Fruit fly (Drosophila melanogaster) whole organism, embryonic: ENCODE measurements around the gene CG14971.

Experiments used
- Aef1 ChIP-seq: fragments of 200-800 bp; sonication (Bioruptor generic); IDR thresholded peaks from 3 replicates; pipeline ENCODE4 v1.3.6; 2022; ENCODE audit warnings: missing biosample characterization, missing genetic modification characterization
- Bgb ChIP-seq: fragments of 200-800 bp; sonication (Bioruptor generic); IDR thresholded peaks from 2 replicates; pipeline ENCODE4 v1.3.6; 2022; ENCODE audit warnings: missing biosample characterization, missing genetic modification characterization; ENCODE audit not compliant: partially characterized antibody
- CG10321 ChIP-seq: fragments of 200-800 bp; sonication (Bioruptor generic); IDR thresholded peaks from 2 replicates; pipeline ENCODE4 v1.3.6; 2022; ENCODE audit warnings: missing biosample characterization, missing genetic modification characterization
- CG11093 ChIP-seq: fragments of 200-800 bp; sonication (Bioruptor generic); IDR thresholded peaks from 3 replicates; pipeline ENCODE4 v1.3.6; 2022; ENCODE audit warnings: missing biosample characterization, missing genetic modification characterization
- CG11398 ChIP-seq: fragments of 200-800 bp; sonication (Bioruptor generic); optimal IDR thresholded peaks from 2 replicates; lab custom pipeline; 2016; ENCODE audit warnings: missing biosample characterization, missing genetic modification characterization
- CG12391 ChIP-seq: fragments of 200-800 bp; sonication (Bioruptor generic); optimal IDR thresholded peaks from 3 replicates; lab custom pipeline; 2018; ENCODE audit warnings: missing biosample characterization, mild to moderate bottlenecking, missing genetic modification characterization, moderate library complexity
- CG14710 ChIP-seq: fragments of 200-800 bp; sonication (Bioruptor generic); optimal IDR thresholded peaks from 3 replicates; lab custom pipeline; 2019; ENCODE audit warnings: missing biosample characterization, mild to moderate bottlenecking, missing genetic modification characterization, moderate library complexity
- CG15269 ChIP-seq: fragments of 200-800 bp; sonication (Bioruptor generic); optimal IDR thresholded peaks from 2 replicates; lab custom pipeline; 2018; ENCODE audit warnings: missing biosample characterization, mild to moderate bottlenecking, missing genetic modification characterization, moderate library complexity
- CG15479 ChIP-seq: fragments of 200-800 bp; sonication (Bioruptor generic); optimal IDR thresholded peaks from 3 replicates; lab custom pipeline; 2019; ENCODE audit warnings: missing biosample characterization, mild to moderate bottlenecking, missing genetic modification characterization, moderate library complexity
- CG18476 ChIP-seq: fragments of 200-800 bp; sonication (Bioruptor generic); optimal IDR thresholded peaks from 2 replicates; lab custom pipeline; 2016; ENCODE audit warnings: missing biosample characterization, mild to moderate bottlenecking, missing genetic modification characterization
- CG33557 ChIP-seq: fragments of 200-800 bp; sonication (Bioruptor generic); optimal IDR thresholded peaks from 2 replicates; lab custom pipeline; 2019; ENCODE audit warnings: missing biosample characterization, mild to moderate bottlenecking, missing genetic modification characterization, moderate library complexity
- CG42726 ChIP-seq: fragments of 200-800 bp; sonication (Bioruptor generic); IDR thresholded peaks from 2 replicates; pipeline ENCODE4 v1.3.6; 2022; ENCODE audit warnings: missing biosample characterization, missing genetic modification characterization; ENCODE audit not compliant: partially characterized antibody
- CG5953 ChIP-seq: fragments of 200-800 bp; sonication (Bioruptor generic); IDR thresholded peaks from 2 replicates; pipeline ENCODE4 v1.3.6; 2022; ENCODE audit warnings: missing biosample characterization, missing genetic modification characterization
- CG6272 ChIP-seq: fragments of 200-800 bp; sonication (Bioruptor generic); IDR thresholded peaks from 2 replicates; pipeline ENCODE4 v1.3.6; 2022; ENCODE audit warnings: missing biosample characterization, missing genetic modification characterization
- CG6689 ChIP-seq: fragments of 200-800 bp; sonication (Bioruptor generic); IDR thresholded peaks from 2 replicates; pipeline ENCODE4 v1.3.6; 2022; ENCODE audit warnings: missing biosample characterization, missing genetic modification characterization
- CG7786 ChIP-seq: fragments of 200-800 bp; sonication (Bioruptor generic); optimal IDR thresholded peaks from 2 replicates; lab custom pipeline; 2016; ENCODE audit warnings: missing biosample characterization, missing genetic modification characterization
- CG7839 ChIP-seq: fragments of 200-800 bp; sonication (Bioruptor generic); optimal IDR thresholded peaks from 3 replicates; lab custom pipeline; 2018; ENCODE audit warnings: missing biosample characterization, mild to moderate bottlenecking, missing genetic modification characterization, moderate library complexity
- CG7963 ChIP-seq: fragments of 200-800 bp; sonication (Bioruptor generic); IDR thresholded peaks from 3 replicates; pipeline ENCODE4 v1.3.6; 2022; ENCODE audit warnings: missing biosample characterization, missing genetic modification characterization; ENCODE audit not compliant: partially characterized antibody
- CG8944 ChIP-seq: fragments of 200-800 bp; sonication (Bioruptor generic); optimal IDR thresholded peaks from 3 replicates; lab custom pipeline; 2016; ENCODE audit warnings: missing biosample characterization, missing genetic modification characterization
- CrebB ChIP-seq: fragments of 200-800 bp; sonication (Bioruptor generic); optimal IDR thresholded peaks from 3 replicates; lab custom pipeline; 2018; ENCODE audit warnings: missing biosample characterization, mild to moderate bottlenecking, missing genetic modification characterization
- D ChIP-seq, 2 experiments: fragments of 200-800 bp in 1 of 2; fragments of >200 bp in 1 of 2; sonication (Bioruptor generic) in 1 of 2; optimal IDR thresholded peaks; 2 replicates in 1 of 2; 3 replicates in 1 of 2; lab custom pipeline; 2017; ENCODE audit warnings: mild to moderate bottlenecking in 1 of 2, missing biosample characterization in 1 of 2, missing genetic modification characterization in 1 of 2, missing genetic modification reagents in 1 of 2
- D19B ChIP-seq: fragments of 200-800 bp; sonication (Bioruptor generic); optimal IDR thresholded peaks from 2 replicates; lab custom pipeline; 2017; ENCODE audit warnings: missing biosample characterization, mild to moderate bottlenecking, missing genetic modification characterization
- Deaf1 ChIP-seq: fragments of 200-800 bp; optimal IDR thresholded peaks from 3 replicates; lab custom pipeline; 2019; ENCODE audit warnings: missing biosample characterization, mild to moderate bottlenecking, missing genetic modification characterization, moderate library complexity
- Dref ChIP-seq: fragments of 200-800 bp; sonication (Bioruptor generic); IDR thresholded peaks from 2 replicates; pipeline ENCODE4 v1.3.6; 2022; ENCODE audit warnings: missing biosample characterization, missing genetic modification characterization
- ERR ChIP-seq: fragments of 200-800 bp; sonication (Bioruptor generic); optimal IDR thresholded peaks from 2 replicates; lab custom pipeline; 2016; ENCODE audit warnings: missing biosample characterization, missing genetic modification characterization
- Hmx ChIP-seq: fragments of 200-800 bp; sonication (Bioruptor generic); optimal IDR thresholded peaks from 2 replicates; lab custom pipeline; 2016; ENCODE audit warnings: missing biosample characterization, missing genetic modification characterization
- Oaz ChIP-seq: fragments of 200-800 bp; sonication (Bioruptor generic); IDR thresholded peaks from 2 replicates; pipeline ENCODE4 v1.3.6; 2022; ENCODE audit warnings: missing biosample characterization, missing genetic modification characterization
- Six4 ChIP-seq: fragments of 200-800 bp; sonication (Bioruptor generic); optimal IDR thresholded peaks from 2 replicates; lab custom pipeline; 2016; ENCODE audit warnings: missing biosample characterization, missing genetic modification characterization
- YL-1 ChIP-seq: fragments of 200-800 bp; sonication (Bioruptor generic); optimal IDR thresholded peaks from 3 replicates; lab custom pipeline; 2017; ENCODE audit warnings: missing biosample characterization, mild to moderate bottlenecking, missing genetic modification characterization
- bab2 ChIP-seq: fragments of 200-800 bp; sonication (Bioruptor generic); optimal IDR thresholded peaks from 2 replicates; lab custom pipeline; 2016; ENCODE audit warnings: missing biosample characterization, missing genetic modification characterization
- btn ChIP-seq: fragments of 200-800 bp; sonication (Bioruptor generic); optimal IDR thresholded peaks from 2 replicates; lab custom pipeline; 2016; ENCODE audit warnings: missing biosample characterization, missing genetic modification characterization
- cad ChIP-seq: fragments of >200 bp; optimal IDR thresholded peaks from 2 replicates; lab custom pipeline; 2017; ENCODE audit warnings: missing biosample characterization, missing genetic modification characterization
- ci ChIP-seq: fragments of 200-800 bp; sonication (Bioruptor generic); IDR thresholded peaks from 3 replicates; pipeline ENCODE4 v1.3.6; 2022; ENCODE audit warnings: missing biosample characterization, missing genetic modification characterization
- crc ChIP-seq: fragments of 200-800 bp; sonication (Bioruptor generic); optimal IDR thresholded peaks from 2 replicates; lab custom pipeline; 2016; ENCODE audit warnings: missing biosample characterization, missing genetic modification characterization
- crol ChIP-seq: fragments of 200-800 bp; sonication (Bioruptor generic); IDR thresholded peaks from 2 replicates; pipeline ENCODE4 v1.3.6; 2022; ENCODE audit warnings: missing biosample characterization, missing genetic modification characterization
- en ChIP-seq: fragments of 200-800 bp; sonication (Bioruptor generic); optimal IDR thresholded peaks from 2 replicates; lab custom pipeline; 2016; ENCODE audit warnings: missing biosample characterization, missing genetic modification characterization
- fu2 ChIP-seq: fragments of 200-800 bp; sonication (Bioruptor generic); optimal IDR thresholded peaks from 2 replicates; lab custom pipeline; 2016; ENCODE audit warnings: missing biosample characterization, missing genetic modification characterization
- gt ChIP-seq: fragments of 200-800 bp; sonication (Bioruptor generic); IDR thresholded peaks from 2 replicates; pipeline ENCODE4 v1.3.6; 2022; ENCODE audit warnings: missing biosample characterization, missing genetic modification characterization
- ham ChIP-seq: fragments of 200-800 bp; sonication (Bioruptor generic); IDR thresholded peaks from 2 replicates; pipeline ENCODE4 v1.3.6; 2022; ENCODE audit warnings: missing biosample characterization, missing genetic modification characterization
- jing ChIP-seq: fragments of 200-800 bp; sonication (Bioruptor generic); optimal IDR thresholded peaks from 2 replicates; lab custom pipeline; 2018; ENCODE audit warnings: missing biosample characterization, mild to moderate bottlenecking, missing genetic modification characterization
- ken ChIP-seq: fragments of 200-800 bp; sonication (Bioruptor generic); IDR thresholded peaks from 3 replicates; pipeline ENCODE4 v1.3.6; 2022; ENCODE audit warnings: missing biosample characterization, missing genetic modification characterization
- lmd ChIP-seq: fragments of 200-800 bp; sonication (Bioruptor generic); IDR thresholded peaks from 2 replicates; pipeline ENCODE4 v1.3.6; 2022; ENCODE audit warnings: missing biosample characterization, missing genetic modification characterization
- nau ChIP-seq: fragments of 200-800 bp; sonication (Bioruptor generic); optimal IDR thresholded peaks from 3 replicates; lab custom pipeline; 2017; ENCODE audit warnings: missing biosample characterization, mild to moderate bottlenecking, missing genetic modification characterization, missing genetic modification reagents
- odd ChIP-seq: fragments of 200-800 bp; sonication (Bioruptor generic); optimal IDR thresholded peaks from 2 replicates; lab custom pipeline; 2017; ENCODE audit warnings: missing biosample characterization, mild to moderate bottlenecking, missing genetic modification characterization
- psq ChIP-seq: fragments of 200-800 bp; sonication (Bioruptor generic); optimal IDR thresholded peaks from 2 replicates; lab custom pipeline; 2017; ENCODE audit warnings: missing biosample characterization, missing genetic modification characterization
- scrt ChIP-seq: fragments of 200-800 bp; sonication (Bioruptor generic); optimal IDR thresholded peaks from 2 replicates; lab custom pipeline; 2018; ENCODE audit warnings: missing biosample characterization, mild to moderate bottlenecking, missing genetic modification characterization, moderate library complexity
- slbo ChIP-seq: fragments of 200-800 bp; sonication (Bioruptor generic); IDR thresholded peaks from 2 replicates; pipeline ENCODE4 v1.3.6; 2022; ENCODE audit warnings: missing biosample characterization, missing genetic modification characterization
- sug ChIP-seq: fragments of 200-800 bp; optimal IDR thresholded peaks from 2 replicates; lab custom pipeline; 2019; ENCODE audit warnings: missing biosample characterization, mild to moderate bottlenecking, missing genetic modification characterization, moderate library complexity
- yki ChIP-seq: fragments of >200 bp; optimal IDR thresholded peaks from 3 replicates; lab custom pipeline; 2018

Gene CG14971

dm6 chr3L:3418207-3419086 is 52.7 kb downstream of the CG14971 start (continued):
- TF ChIP-seq Aef1 (GFP tag; lab: Robert Waterston, UW) (peak; percentile 79), bab2 (GFP tag; lab: Kevin White, UChicago) (peak; percentile 78), gt (no peak; the same call in 1 of the 2 replicates), CG11093 (GFP tag; lab: Robert Waterston, UW) (peak; percentile 61; the same call in 1 of the 3 replicates), sug (tag; lab: Kevin White, UChicago) (peak; percentile 98), D (optimal IDR thresholded peaks at IDR 0.05; lab: Kevin White, UChicago) (no peak), D (GFP tag; optimal IDR thresholded peaks at IDR 0.05; lab: Kevin White, UChicago) (peak; percentile 51), ken (peak; percentile 72; the same call in 1 of the 3 replicates), ham (GFP tag; lab: Robert Waterston, UW) (peak; percentile 35; the same call in 1 of the 2 replicates), Deaf1 (tag; lab: Kevin White, UChicago) (peak; percentile 94), scrt (GFP tag; lab: Kevin White, UChicago) (peak; percentile 70), lmd (GFP tag; lab: Robert Waterston, UW) (peak; percentile 87), btn (GFP tag; lab: Kevin White, UChicago) (peak; percentile 40), CG12391 (peak; percentile 69), CG15269 (peak; percentile 76), CG18476 (GFP tag; lab: Kevin White, UChicago) (peak; percentile 77), CG8944 (GFP tag; lab: Kevin White, UChicago) (peak; percentile 30), ERR (GFP tag; lab: Kevin White, UChicago) (peak; percentile 63), CG14710 (tag; lab: Kevin White, UChicago) (peak; percentile 3), ci (peak; percentile 85), CG7963 (GFP tag; lab: Robert Waterston, UW) (no peak), Six4 (no peak), CG7839 (tag; lab: Kevin White, UChicago) (peak; percentile 78), crc (GFP tag; lab: Kevin White, UChicago) (peak; percentile 33), CG6272 (peak; percentile 76), slbo (GFP tag; lab: Robert Waterston, UW) (peak; percentile 87), CG42726 (peak; percentile 62; the same call in 1 of the 2 replicates), yki (lab: Kevin White, UChicago) (no peak), CG15479 (GFP tag; lab: Kevin White, UChicago) (no peak), CG11398 (GFP tag; lab: Kevin White, UChicago) (peak; percentile 34), CG7786 (GFP tag; lab: Kevin White, UChicago) (peak; percentile 66), jing (GFP tag; lab: Kevin White, UChicago) (peak; percentile 23), cad (GFP tag; lab: Kevin White, UChicago) (no peak), D19B (GFP tag; lab: Kevin White, UChicago) (peak; percentile 65), CrebB (tag; lab: Kevin White, UChicago) (peak; percentile 37), nau (GFP tag; lab: Kevin White, UChicago) (peak; percentile 86), CG33557 (GFP tag; lab: Kevin White, UChicago) (no peak), Hmx (GFP tag; lab: Kevin White, UChicago) (no peak), psq (GFP tag; lab: Kevin White, UChicago) (no peak), YL-1 (GFP tag; lab: Kevin White, UChicago) (peak; percentile 23), crol (peak; percentile 100), CG10321 (GFP tag; lab: Robert Waterston, UW) (peak; percentile 57), CG6689 (peak; percentile 74), en (no peak), odd (peak; percentile 71), Dref (GFP tag; lab: Robert Waterston, UW) (no peak), Oaz (GFP tag; lab: Robert Waterston, UW) (peak; percentile 58), CG5953 (GFP tag; lab: Robert Waterston, UW) (peak; percentile 78; the same call in 1 of the 2 replicates), fu2 (GFP tag; lab: Kevin White, UChicago) (peak; percentile 50), Bgb (peak; percentile 55)
